Fruit fly (Drosophila melanogaster): Measurements from ENCODE around the gene Alp12.

- TF ChIP-seq CG8478 (optimal IDR thresholded peaks at IDR 0.05) (no peak), CTCF (optimal IDR thresholded peaks at IDR 0.05) (no peak)
These were observed 9.4 kb downstream of the Alp12 start for dm6 chr2L:19433292-19433691.
